Worm (Caenorhabditis elegans): ENCODE results near the gene C17H11.4.

The C17H11.4 gene

DNA sequence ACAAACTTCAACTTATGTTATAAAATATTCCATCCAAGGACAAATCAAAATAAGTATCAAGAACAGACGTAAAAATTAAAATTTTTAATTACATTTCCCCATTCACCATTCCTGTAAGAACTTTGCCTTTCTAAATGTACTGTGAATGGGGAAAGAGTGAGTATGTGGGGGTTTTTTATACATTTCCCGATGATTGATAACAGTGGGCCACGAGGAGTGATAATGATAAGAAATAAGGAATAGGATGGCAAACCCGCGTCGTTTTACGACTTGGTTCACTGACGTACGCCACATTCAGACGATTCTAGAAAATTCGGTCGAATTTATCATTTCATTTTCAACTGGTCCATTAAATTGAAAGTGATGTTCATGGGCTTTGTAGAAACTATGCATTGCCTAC lies 29.6 kb upstream of the C17H11.4 start, which contains the start of gene cdd-1 (continued):
- TF ChIP-seq alr-1 (tag; optimal IDR thresholded peaks at IDR 0.05; ENCODE audit: borderline replicate concordance) (no peak), pag-3 (tag; optimal IDR thresholded peaks at IDR 0.05; ENCODE audit: borderline replicate concordance, insufficient read depth) (peak; percentile 50), unc-130 (tag; optimal IDR thresholded peaks at IDR 0.05) (no peak), fkh-8 (tag; optimal IDR thresholded peaks at IDR 0.05) (no peak), sox-4 (tag; optimal IDR thresholded peaks at IDR 0.05) (no peak), lir-3 (tag; optimal IDR thresholded peaks at IDR 0.05; ENCODE audit: poor library complexity) (no peak), fos-1 (tag; optimal IDR thresholded peaks at IDR 0.05) (no peak), lin-14 (GFP tag; optimal IDR thresholded peaks at IDR 0.05) (peak; percentile 34), unc-98 (GFP tag; IDR thresholded peaks at IDR 0.05) (no peak), hpl-2 (GFP tag; optimal IDR thresholded peaks at IDR 0.05) (no peak), ces-1 (GFP tag; optimal IDR thresholded peaks at IDR 0.05) (no peak), C34B4.2 (tag; optimal IDR thresholded peaks at IDR 0.05) (no peak), snu-23 (GFP tag; optimal IDR thresholded peaks at IDR 0.05) (peak; percentile 54), lin-39 (tag; optimal IDR thresholded peaks at IDR 0.05) (no peak), tbx-2 (tag; optimal IDR thresholded peaks at IDR 0.05) (no peak), nhr-85 (tag) (peak; percentile 73), unc-62 (GFP tag; optimal IDR thresholded peaks at IDR 0.05) (no peak), hlh-4 (tag; optimal IDR thresholded peaks at IDR 0.05) (no peak), elt-3 (tag; optimal IDR thresholded peaks at IDR 0.05) (peak in 5 of 6 experiments; percentile 17 to 90 (median 52)), xbp-1 (tag; optimal IDR thresholded peaks at IDR 0.05) (no peak), rnt-1 (tag; optimal IDR thresholded peaks at IDR 0.05) (no peak), C16A3.4 (tag; optimal IDR thresholded peaks at IDR 0.05) (no peak), mep-1 (tag; optimal IDR thresholded peaks at IDR 0.05) (no peak), Y116A8C.19 (tag; optimal IDR thresholded peaks at IDR 0.05; ENCODE audit: borderline replicate concordance) (no peak), lin-35 (GFP tag; optimal IDR thresholded peaks at IDR 0.05) (peak in 1 of 2 experiments; percentile 72), aha-1 (tag; optimal IDR thresholded peaks at IDR 0.05) (no peak), fkh-10 (GFP tag; optimal IDR thresholded peaks at IDR 0.05) (no peak), ztf-4 (tag; optimal IDR thresholded peaks at IDR 0.05) (no peak), zip-4 (GFP tag; optimal IDR thresholded peaks at IDR 0.05) (no peak), nhr-12 (tag; optimal IDR thresholded peaks at IDR 0.05) (no peak), nhr-76 (tag; optimal IDR thresholded peaks at IDR 0.05) (no peak), snpc-4 (tag; optimal IDR thresholded peaks at IDR 0.05) (no peak), ceh-82 (tag; optimal IDR thresholded peaks at IDR 0.05) (no peak), nhr-47 (tag; optimal IDR thresholded peaks at IDR 0.05) (no peak), nhr-11 (tag; optimal IDR thresholded peaks at IDR 0.05) (no peak), nhr-237 (tag; optimal IDR thresholded peaks at IDR 0.05) (no peak), sup-37 (GFP tag; optimal IDR thresholded peaks at IDR 0.05) (no peak), dsc-1 (tag; optimal IDR thresholded peaks at IDR 0.05) (no peak), fkh-4 (tag; optimal IDR thresholded peaks at IDR 0.05; ENCODE audit: borderline replicate concordance) (no peak), ceh-90 (tag; optimal IDR thresholded peaks at IDR 0.05) (no peak), lin-15B (tag; optimal IDR thresholded peaks at IDR 0.05) (no peak), efl-3 (GFP tag; optimal IDR thresholded peaks at IDR 0.05) (no peak), nhr-77 (tag; optimal IDR thresholded peaks at IDR 0.05) (no peak), blmp-1 (tag; optimal IDR thresholded peaks at IDR 0.05) (peak; percentile 56), unc-86 (tag; optimal IDR thresholded peaks at IDR 0.05) (no peak), grh-1 (GFP tag; IDR thresholded peaks at IDR 0.05) (0 out of 2 replicates have a peak, but pooled peaks have one; percentile 5), egl-13 (tag; optimal IDR thresholded peaks at IDR 0.05) (no peak)

Data from whole organism, L1 larva.